Worm (Caenorhabditis elegans) whole organism, L4/young adult: ENCODE data around the gene ccz-1.
A peak's percentile ranks its signal among the peaks of the same experiment; 100 is the strongest.

Experiments
- W03F9.2 ChIP-seq: fragments of 150-350 bp; optimal IDR thresholded peaks from 2 replicates; lab custom pipeline; 2014; ENCODE audit warnings: missing biosample characterization, missing genetic modification characterization
- dao-5 ChIP-seq: sonication (generic microtip); optimal IDR thresholded peaks from 2 replicates; lab custom pipeline; 2016; ENCODE audit warnings: missing genotype, missing genetic modification characterization, moderate library complexity, missing compliant biosample characterization
- him-1 ChIP-seq: sonication (generic microtip); optimal IDR thresholded peaks from 2 replicates; lab custom pipeline; 2016; ENCODE audit warnings: missing genotype, missing genetic modification reagents, missing genetic modification characterization, missing compliant biosample characterization

The ccz-1 gene

ce11 chrV:13656346-13657254, 22.1 kb upstream of the ccz-1 start:
- TF ChIP-seq W03F9.2, result no peak
- no peak for TF ChIP-seq dao-5 (tag; lab: Kevin White, UChicago)
- TF ChIP-seq him-1, result no peak

- no peak for TF ChIP-seq him-1
- TF ChIP-seq W03F9.2, result peak; percentile 29
- no peak for TF ChIP-seq dao-5 (tag; lab: Kevin White, UChicago)
Observed at ce11 chrV:13657291-13657690, 21.4 kb upstream of the ccz-1 start.

ce11 chrV:13657841-13658338, 20.8 kb upstream of the ccz-1 start:
- TF ChIP-seq dao-5 (tag; lab: Kevin White, UChicago), result no peak
- TF ChIP-seq him-1, result no peak
- TF ChIP-seq W03F9.2, result no peak

- TF ChIP-seq dao-5 (tag; lab: Kevin White, UChicago) (no peak), W03F9.2 (peak; percentile 28), him-1 (no peak)
Observed at ce11 chrV:13658577-13658976, 20.1 kb upstream of the ccz-1 start.

- TF ChIP-seq him-1 (no peak), dao-5 (tag; lab: Kevin White, UChicago) (no peak), W03F9.2 (no peak)
Observed at ce11 chrV:13659219-13659618, 19.5 kb upstream of the ccz-1 start.

- peak; percentile 68 for TF ChIP-seq W03F9.2
- no peak for TF ChIP-seq him-1
Observed at ce11 chrV:13660115-13660514, 18.6 kb upstream of the ccz-1 start.

- TF ChIP-seq dao-5 (tag; lab: Kevin White, UChicago) (no peak), him-1 (no peak), W03F9.2 (no peak)
Observed at ce11 chrV:13660660-13661325, 17.9 kb upstream of the ccz-1 start, which contains the start of gene letm-1. Gene letm-1 (plus strand): TSS chrV:13661257.

- TF ChIP-seq W03F9.2 (no peak), dao-5 (tag; lab: Kevin White, UChicago) (no peak), him-1 (no peak)
Observed at ce11 chrV:13664340-13664916, 14.2 kb upstream of the ccz-1 start.

ce11 chrV:13665089-13665488, 13.6 kb upstream of the ccz-1 start, which contains the start of gene rde-12:
Gene rde-12 (plus strand): TSS chrV:13665389.
- TF ChIP-seq dao-5 (tag; lab: Kevin White, UChicago), result no peak
- TF ChIP-seq W03F9.2, result no peak
- TF ChIP-seq him-1, result no peak

ce11 chrV:13666460-13666859, 12.2 kb upstream of the ccz-1 start:
- TF ChIP-seq him-1 (no peak), dao-5 (tag; lab: Kevin White, UChicago) (no peak), W03F9.2 (no peak)

ce11 chrV:13668337-13668736, 10.3 kb upstream of the ccz-1 start:
- TF ChIP-seq W03F9.2 (no peak), dao-5 (tag; lab: Kevin White, UChicago) (no peak), him-1 (no peak)

- TF ChIP-seq him-1 (no peak), dao-5 (tag; lab: Kevin White, UChicago) (no peak), W03F9.2 (no peak)
Observed at ce11 chrV:13669170-13669569, 9.5 kb upstream of the ccz-1 start.

ce11 chrV:13671911-13672639, 6.6 kb upstream of the ccz-1 start, which contains the start of the genes mip-2 and F58G11.4:
Gene mip-2 (minus strand): TSS chrV:13671958.
Gene F58G11.4 (plus strand): TSS chrV:13672589.
- no peak for TF ChIP-seq dao-5 (tag; lab: Kevin White, UChicago)
- TF ChIP-seq W03F9.2, result no peak
- TF ChIP-seq him-1, result no peak

ce11 chrV:13679859-13680258, 1.2 kb downstream of the ccz-1 start:
- TF ChIP-seq W03F9.2 (no peak), him-1 (no peak), dao-5 (tag; lab: Kevin White, UChicago) (no peak)
